Fruit fly (Drosophila melanogaster): ENCODE results near the gene Prp31.

Prp31 gene

dm6 chr3L:15169795-15170194, 10.9 kb downstream of the Prp31 start:
- TF ChIP-seq pan (optimal IDR thresholded peaks at IDR 0.05): no peak
- no peak for TF ChIP-seq CG8478 (optimal IDR thresholded peaks at IDR 0.05)
- TF ChIP-seq Dll (optimal IDR thresholded peaks at IDR 0.05): no peak
- no peak for TF ChIP-seq EcR (GFP tag; optimal IDR thresholded peaks at IDR 0.05)
- TF ChIP-seq usp (GFP tag; optimal IDR thresholded peaks at IDR 0.05): no peak
- TF ChIP-seq psq (optimal IDR thresholded peaks at IDR 0.05): no peak

- no peak for TF ChIP-seq pan (optimal IDR thresholded peaks at IDR 0.05)
- no peak for TF ChIP-seq Dll (optimal IDR thresholded peaks at IDR 0.05)
- no peak for TF ChIP-seq usp (GFP tag; optimal IDR thresholded peaks at IDR 0.05)
- no peak for TF ChIP-seq EcR (GFP tag; optimal IDR thresholded peaks at IDR 0.05)
- no peak for TF ChIP-seq CG8478 (optimal IDR thresholded peaks at IDR 0.05)
- TF ChIP-seq psq (optimal IDR thresholded peaks at IDR 0.05): no peak
Measured at dm6 chr3L:15171769-15172403, 13.0 kb downstream of the Prp31 start.

- TF ChIP-seq psq (optimal IDR thresholded peaks at IDR 0.05): no peak
- no peak for TF ChIP-seq pan (optimal IDR thresholded peaks at IDR 0.05)
- no peak for TF ChIP-seq Dll (optimal IDR thresholded peaks at IDR 0.05)
- TF ChIP-seq usp (GFP tag; optimal IDR thresholded peaks at IDR 0.05): no peak
- no peak for TF ChIP-seq EcR (GFP tag; optimal IDR thresholded peaks at IDR 0.05)
- TF ChIP-seq CG8478 (optimal IDR thresholded peaks at IDR 0.05): no peak
Measured at dm6 chr3L:15172404-15173055, 13.6 kb downstream of the Prp31 start.

- TF ChIP-seq psq (optimal IDR thresholded peaks at IDR 0.05) (no peak), pan (optimal IDR thresholded peaks at IDR 0.05) (no peak), Dll (optimal IDR thresholded peaks at IDR 0.05) (no peak), CG8478 (optimal IDR thresholded peaks at IDR 0.05) (no peak), EcR (GFP tag; optimal IDR thresholded peaks at IDR 0.05) (no peak), usp (GFP tag; optimal IDR thresholded peaks at IDR 0.05) (no peak)
Measured at dm6 chr3L:15174086-15174485, 15.2 kb downstream of the Prp31 start.

dm6 chr3L:15174823-15175222, 15.9 kb downstream of the Prp31 start:
- TF ChIP-seq usp (GFP tag; optimal IDR thresholded peaks at IDR 0.05): no peak
- no peak for TF ChIP-seq EcR (GFP tag; optimal IDR thresholded peaks at IDR 0.05)
- no peak for TF ChIP-seq Dll (optimal IDR thresholded peaks at IDR 0.05)
- no peak for TF ChIP-seq psq (optimal IDR thresholded peaks at IDR 0.05)
- no peak for TF ChIP-seq pan (optimal IDR thresholded peaks at IDR 0.05)

- no peak for TF ChIP-seq CG8478 (optimal IDR thresholded peaks at IDR 0.05)
- TF ChIP-seq Dll (optimal IDR thresholded peaks at IDR 0.05): no peak
- no peak for TF ChIP-seq pan (optimal IDR thresholded peaks at IDR 0.05)
- no peak for TF ChIP-seq usp (GFP tag; optimal IDR thresholded peaks at IDR 0.05)
- no peak for TF ChIP-seq psq (optimal IDR thresholded peaks at IDR 0.05)
- no peak for TF ChIP-seq EcR (GFP tag; optimal IDR thresholded peaks at IDR 0.05)
Measured at dm6 chr3L:15176641-15177215, 17.8 kb downstream of the Prp31 start.

- TF ChIP-seq EcR (GFP tag; optimal IDR thresholded peaks at IDR 0.05): no peak
- TF ChIP-seq usp (GFP tag; optimal IDR thresholded peaks at IDR 0.05): no peak
- TF ChIP-seq pan (optimal IDR thresholded peaks at IDR 0.05): no peak
- no peak for TF ChIP-seq Dll (optimal IDR thresholded peaks at IDR 0.05)
- no peak for TF ChIP-seq psq (optimal IDR thresholded peaks at IDR 0.05)
- TF ChIP-seq CG8478 (optimal IDR thresholded peaks at IDR 0.05): no peak
Measured at dm6 chr3L:15178618-15179017, 19.7 kb downstream of the Prp31 start.

- no peak for TF ChIP-seq Dll (optimal IDR thresholded peaks at IDR 0.05)
- no peak for TF ChIP-seq CG8478 (optimal IDR thresholded peaks at IDR 0.05)
- TF ChIP-seq usp (GFP tag; optimal IDR thresholded peaks at IDR 0.05): no peak
- TF ChIP-seq EcR (GFP tag; optimal IDR thresholded peaks at IDR 0.05): no peak
- no peak for TF ChIP-seq psq (optimal IDR thresholded peaks at IDR 0.05)
- TF ChIP-seq pan (optimal IDR thresholded peaks at IDR 0.05): no peak
Measured at dm6 chr3L:15180816-15181215, 21.9 kb downstream of the Prp31 start.

- no peak for TF ChIP-seq usp (GFP tag; optimal IDR thresholded peaks at IDR 0.05)
Measured at dm6 chr3L:15187782-15188181, 28.9 kb downstream of the Prp31 start.

dm6 chr3L:15188735-15189134, 29.8 kb downstream of the Prp31 start:
- TF ChIP-seq psq (optimal IDR thresholded peaks at IDR 0.05): no peak
- TF ChIP-seq usp (GFP tag; optimal IDR thresholded peaks at IDR 0.05): no peak
- no peak for TF ChIP-seq Dll (optimal IDR thresholded peaks at IDR 0.05)
- no peak for TF ChIP-seq pan (optimal IDR thresholded peaks at IDR 0.05)
- TF ChIP-seq EcR (GFP tag; optimal IDR thresholded peaks at IDR 0.05): no peak
- TF ChIP-seq CG8478 (optimal IDR thresholded peaks at IDR 0.05): no peak

- TF ChIP-seq pan (optimal IDR thresholded peaks at IDR 0.05) (peak; percentile 54), psq (optimal IDR thresholded peaks at IDR 0.05) (no peak)
Measured at dm6 chr3L:15189707-15190106, 30.8 kb downstream of the Prp31 start.

dm6 chr3L:15192172-15192571, 33.3 kb downstream of the Prp31 start:
- no peak for TF ChIP-seq CG8478 (optimal IDR thresholded peaks at IDR 0.05)
- no peak for TF ChIP-seq Dll (optimal IDR thresholded peaks at IDR 0.05)
- no peak for TF ChIP-seq usp (GFP tag; optimal IDR thresholded peaks at IDR 0.05)
- no peak for TF ChIP-seq EcR (GFP tag; optimal IDR thresholded peaks at IDR 0.05)
- TF ChIP-seq psq (optimal IDR thresholded peaks at IDR 0.05): no peak
- peak; percentile 69 for TF ChIP-seq pan (optimal IDR thresholded peaks at IDR 0.05)

- TF ChIP-seq usp (GFP tag; optimal IDR thresholded peaks at IDR 0.05): no peak
- TF ChIP-seq pan (optimal IDR thresholded peaks at IDR 0.05): no peak
- TF ChIP-seq psq (optimal IDR thresholded peaks at IDR 0.05): no peak
- no peak for TF ChIP-seq EcR (GFP tag; optimal IDR thresholded peaks at IDR 0.05)
- no peak for TF ChIP-seq CG8478 (optimal IDR thresholded peaks at IDR 0.05)
- no peak for TF ChIP-seq Dll (optimal IDR thresholded peaks at IDR 0.05)
Measured at dm6 chr3L:15195548-15195947, 36.6 kb downstream of the Prp31 start.

All from whole organism.